Worm (Caenorhabditis elegans) whole organism, L4 larva: ENCODE results near the gene Y54G2A.13.

Source experiments
- Y48G9A.11 ChIP-seq: fragments of 200-800 bp; sonication (Bioruptor generic); IDR thresholded peaks from 2 replicates; pipeline ENCODE4 v1.3.6; 2022; ENCODE audit warnings: missing genetic modification reagents, missing genetic modification characterization, missing compliant biosample characterization
- ceh-82 ChIP-seq: sonication (generic microtip); optimal IDR thresholded peaks from 2 replicates; lab custom pipeline; 2017; ENCODE audit warnings: missing biosample characterization, missing genetic modification characterization
- lin-13 ChIP-seq: fragments of 150-350 bp; optimal IDR thresholded peaks from 2 replicates; lab custom pipeline; 2014; ENCODE audit warnings: missing biosample characterization, missing genetic modification reagents, missing genetic modification characterization
- nhr-11 ChIP-seq: fragments of 150-350 bp; optimal IDR thresholded peaks from 2 replicates; lab custom pipeline; 2014; ENCODE audit warnings: missing biosample characterization, missing genetic modification characterization
- nhr-237 ChIP-seq: sonication (generic microtip); optimal IDR thresholded peaks from 2 replicates; lab custom pipeline; 2017; ENCODE audit warnings: missing biosample characterization, missing genetic modification characterization
- php-3 ChIP-seq: fragments of 200-800 bp; sonication (Bioruptor generic); IDR thresholded peaks from 2 replicates; pipeline ENCODE4 v1.3.6; 2022; ENCODE audit warnings: missing genetic modification reagents, missing genetic modification characterization, missing compliant biosample characterization
- zip-11 ChIP-seq: fragments of 200-800 bp; sonication (Bioruptor generic); IDR thresholded peaks from 2 replicates; pipeline ENCODE4 v1.3.6; 2022; ENCODE audit warnings: missing genetic modification characterization, missing compliant biosample characterization

DNA sequence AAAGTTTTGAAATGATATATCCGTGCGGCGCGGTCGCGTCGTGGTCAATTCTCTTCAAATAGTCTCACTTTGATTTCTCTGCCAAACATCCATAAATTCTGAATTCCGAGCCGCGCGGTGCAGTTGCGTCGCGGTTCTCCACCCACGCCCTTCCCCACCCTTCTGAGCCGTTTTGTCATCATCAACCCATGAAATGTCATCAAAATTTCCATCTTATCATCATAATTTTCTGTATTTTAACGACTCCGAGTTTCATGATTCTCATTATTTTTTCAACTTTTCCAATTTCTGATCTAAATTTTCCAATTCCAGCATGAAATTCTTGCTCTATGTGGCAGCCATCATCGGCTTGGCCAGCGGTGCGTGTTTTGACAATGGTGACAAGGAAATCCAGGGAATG lies 22.6 kb upstream of the Y54G2A.13 start, which contains the start of gene clec-84:
- TF ChIP-seq nhr-11 (tag; lab: Kevin White, UChicago) = no peak
- TF ChIP-seq ceh-82 (tag; lab: Kevin White, UChicago) = no peak
- TF ChIP-seq Y48G9A.11 (GFP tag; lab: Robert Waterston, UW) = no peak
- no peak for TF ChIP-seq zip-11
- TF ChIP-seq php-3 (GFP tag; lab: Robert Waterston, UW) = no peak
- no peak for TF ChIP-seq nhr-237 (tag; lab: Kevin White, UChicago)
- no peak for TF ChIP-seq lin-13
